Fruit fly (Drosophila melanogaster): ENCODE measurements around the gene y.

Gene y

DNA sequence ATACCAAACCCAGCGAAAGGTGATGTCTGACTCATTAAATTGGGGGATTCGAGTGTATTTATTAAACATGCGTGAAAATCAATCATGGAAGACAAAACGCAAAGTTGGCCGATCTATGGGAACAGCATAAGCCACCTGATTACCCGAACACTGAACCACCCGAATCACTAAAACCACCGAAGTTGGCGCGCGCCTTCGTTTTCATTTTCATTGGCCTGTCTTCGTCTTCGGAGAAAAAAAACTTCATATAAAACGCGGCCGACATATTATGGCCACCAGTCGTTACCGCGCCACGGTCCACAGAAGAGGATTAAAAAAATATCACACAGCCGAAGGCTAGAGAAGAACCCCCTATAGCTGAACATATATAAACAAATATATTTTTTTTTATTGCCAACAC, at the start of gene y:
TSS of gene y (plus strand) at position 278 of the 400 bp plus-strand sequence.
- TF ChIP-seq CTCF (optimal IDR thresholded peaks at IDR 0.05) (no peak), CG8478 (optimal IDR thresholded peaks at IDR 0.05) (no peak)

DNA sequence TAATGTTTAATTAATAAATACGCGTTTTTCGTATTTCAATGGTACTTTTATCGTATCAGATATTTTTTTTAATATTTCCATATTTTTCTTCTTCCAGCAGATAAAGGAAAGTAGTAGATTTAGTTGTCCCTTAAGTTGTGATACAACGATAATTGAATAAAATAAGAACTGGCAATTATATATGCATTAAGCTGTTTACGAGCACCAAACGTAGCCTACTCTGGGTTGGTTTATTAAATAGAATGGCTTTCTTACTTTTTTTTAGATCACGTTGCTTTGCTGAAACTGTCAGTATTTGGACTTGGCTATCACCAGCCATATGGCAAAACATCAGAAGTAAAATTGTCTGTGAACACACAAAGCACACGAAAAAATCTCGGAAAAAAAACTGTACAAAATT, 48.9 kb upstream of the y start, which contains the start of gene CG12470:
TSS of gene CG12470 (plus strand) at position 301 of the 400 bp plus-strand sequence.
- TF ChIP-seq CTCF (optimal IDR thresholded peaks at IDR 0.05) (no peak), CG8478 (optimal IDR thresholded peaks at IDR 0.05) (no peak)

DNA sequence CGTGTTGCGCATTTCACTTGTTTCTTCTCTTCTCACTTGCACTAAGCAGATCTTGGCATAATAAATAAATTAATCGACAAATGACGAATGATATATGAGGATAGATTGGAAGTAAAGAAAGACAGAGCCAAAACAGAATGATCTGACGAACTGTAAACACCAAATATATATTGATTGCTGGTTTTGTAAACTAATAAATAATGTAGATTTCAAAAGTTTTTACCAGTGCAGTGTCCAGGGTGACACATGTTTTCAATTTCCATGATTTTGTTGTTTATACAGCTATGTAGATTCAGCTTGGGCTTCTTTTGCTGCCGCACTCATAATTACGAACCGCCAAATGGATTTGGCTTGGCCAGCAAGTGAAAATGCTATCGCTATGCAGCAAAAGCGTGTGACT, 45.0 kb upstream of the y start:
- no peak for TF ChIP-seq CTCF (optimal IDR thresholded peaks at IDR 0.05)
- TF ChIP-seq CG8478 (optimal IDR thresholded peaks at IDR 0.05), result no peak

DNA sequence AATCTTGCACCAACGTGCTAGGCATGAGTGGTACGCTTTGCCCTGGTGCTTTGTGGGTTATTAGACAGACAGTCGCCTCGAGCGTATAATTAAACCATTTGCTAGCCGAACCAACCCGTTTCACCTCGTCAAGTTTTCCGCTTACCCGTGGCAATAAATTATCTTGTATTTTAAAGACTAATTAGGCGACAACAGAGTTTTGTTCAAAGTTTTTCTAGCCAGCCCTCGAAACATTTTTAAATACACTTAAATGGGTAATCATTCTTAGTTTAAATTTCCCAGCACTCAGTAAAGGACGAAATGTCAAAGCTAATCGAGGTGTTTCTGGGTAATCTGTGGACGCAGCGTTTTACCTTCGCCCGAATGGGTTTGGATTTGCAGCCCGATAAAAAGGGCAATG, 41.5 kb upstream of the y start, which contains the start of gene Or1a:
TSS of gene Or1a (plus strand) at position 301 of the 400 bp plus-strand sequence.
- TF ChIP-seq CG8478 (optimal IDR thresholded peaks at IDR 0.05) (no peak), CTCF (optimal IDR thresholded peaks at IDR 0.05) (no peak)

DNA sequence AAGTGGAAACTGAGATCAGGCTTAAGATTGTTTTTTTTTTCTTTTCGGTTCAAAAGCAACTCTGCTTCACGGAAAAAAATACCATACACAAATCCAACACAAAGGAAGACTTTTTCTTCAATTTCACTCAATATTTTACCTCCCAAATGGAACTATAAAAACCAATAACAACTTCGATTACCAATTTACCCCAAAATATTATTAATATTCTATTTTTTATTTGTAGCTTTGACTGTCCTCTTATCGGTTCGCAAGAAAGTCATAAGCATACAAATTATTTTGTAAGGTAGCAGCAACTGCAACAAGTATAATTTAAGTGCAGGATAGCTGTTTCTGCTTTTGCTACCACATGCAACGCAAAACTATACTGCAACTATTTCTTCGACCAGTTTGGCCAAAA, 22.4 kb upstream of the y start:
- no peak for TF ChIP-seq CG8478 (optimal IDR thresholded peaks at IDR 0.05)
- TF ChIP-seq CTCF (optimal IDR thresholded peaks at IDR 0.05), result no peak

DNA sequence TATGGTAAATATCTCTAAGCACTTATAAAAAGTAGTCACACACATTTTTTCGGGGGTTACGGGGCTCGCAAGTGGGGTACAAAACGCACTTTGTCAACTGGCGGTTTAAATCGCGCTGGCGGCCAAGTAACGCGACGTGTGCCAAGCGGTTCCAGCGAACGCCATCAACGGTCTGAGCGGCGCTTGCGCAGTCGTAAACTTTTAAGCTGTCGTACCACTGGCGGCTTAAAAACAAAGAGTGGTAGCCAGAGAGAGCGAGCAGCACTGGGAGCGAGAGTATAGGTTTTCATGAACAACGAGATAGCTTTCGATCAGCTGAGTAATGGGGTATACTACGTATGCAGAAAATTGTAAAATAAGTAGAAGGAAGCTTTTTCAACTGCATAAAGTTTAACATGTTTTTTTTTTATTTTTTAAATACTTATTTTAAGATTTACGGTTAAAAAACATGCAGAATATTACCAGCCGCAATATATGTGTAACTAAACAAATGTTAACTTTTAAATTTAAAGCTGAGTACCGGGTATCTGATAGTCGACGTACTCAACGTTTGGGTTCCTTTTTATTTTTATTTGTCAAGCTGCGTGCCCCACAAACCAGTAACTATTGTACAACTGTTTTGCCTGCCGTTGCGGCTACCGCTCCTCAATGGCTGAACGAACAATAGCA, 21.6 kb upstream of the y start:
- TF ChIP-seq CG8478 (optimal IDR thresholded peaks at IDR 0.05) (no peak), CTCF (optimal IDR thresholded peaks at IDR 0.05) (no peak)

DNA sequence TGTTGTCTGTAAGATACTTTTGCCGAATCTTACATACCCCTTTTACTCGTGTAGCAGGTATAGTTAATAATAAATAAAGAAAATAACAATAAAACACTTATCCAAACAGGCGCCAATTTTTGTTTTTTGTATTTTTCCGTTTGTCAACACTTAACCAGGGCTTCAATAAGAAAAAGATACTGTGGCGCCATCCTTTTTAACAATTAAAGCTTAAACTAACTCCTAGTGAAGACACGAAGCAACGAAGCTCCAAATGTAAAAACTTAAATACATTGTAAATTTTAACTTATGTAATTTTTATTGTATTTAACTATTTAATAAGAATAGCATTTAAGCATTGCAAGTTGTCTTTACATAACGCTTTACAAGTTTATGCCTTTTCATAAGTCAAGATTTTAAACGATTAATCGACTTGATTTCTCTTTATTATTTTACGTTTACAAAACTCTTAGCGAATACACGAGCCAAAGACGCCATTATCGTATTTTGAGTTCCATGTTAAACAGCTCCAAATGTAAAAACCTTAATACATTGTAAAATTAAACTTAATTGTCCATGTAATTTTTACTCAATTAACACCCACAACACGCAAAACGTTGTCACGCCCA, 19.5 kb upstream of the y start:
- no peak for TF ChIP-seq CG8478 (optimal IDR thresholded peaks at IDR 0.05)
- peak in 1 of 2 experiments; percentile 48 for TF ChIP-seq CTCF (optimal IDR thresholded peaks at IDR 0.05)

DNA sequence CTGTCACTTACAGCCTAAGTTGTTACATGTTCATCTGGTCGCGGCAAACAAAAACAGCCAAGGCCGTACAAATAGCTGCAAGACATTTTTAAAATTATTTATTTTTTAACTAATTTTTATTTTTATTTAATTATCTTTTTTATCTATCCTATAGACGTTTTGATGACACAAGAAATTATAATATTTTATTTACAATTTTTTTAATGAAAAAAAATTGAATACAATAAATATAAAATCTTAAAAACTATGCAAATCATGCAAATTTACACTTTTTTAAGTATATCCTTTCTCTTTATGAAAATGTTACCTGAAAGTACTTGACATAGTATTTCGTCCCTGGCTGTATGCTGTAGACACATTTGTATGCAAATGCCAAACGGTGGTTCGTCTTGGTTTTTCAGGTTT, 18.2 kb upstream of the y start:
- TF ChIP-seq CG8478 (optimal IDR thresholded peaks at IDR 0.05), result no peak
- TF ChIP-seq CTCF (optimal IDR thresholded peaks at IDR 0.05), result no peak

DNA sequence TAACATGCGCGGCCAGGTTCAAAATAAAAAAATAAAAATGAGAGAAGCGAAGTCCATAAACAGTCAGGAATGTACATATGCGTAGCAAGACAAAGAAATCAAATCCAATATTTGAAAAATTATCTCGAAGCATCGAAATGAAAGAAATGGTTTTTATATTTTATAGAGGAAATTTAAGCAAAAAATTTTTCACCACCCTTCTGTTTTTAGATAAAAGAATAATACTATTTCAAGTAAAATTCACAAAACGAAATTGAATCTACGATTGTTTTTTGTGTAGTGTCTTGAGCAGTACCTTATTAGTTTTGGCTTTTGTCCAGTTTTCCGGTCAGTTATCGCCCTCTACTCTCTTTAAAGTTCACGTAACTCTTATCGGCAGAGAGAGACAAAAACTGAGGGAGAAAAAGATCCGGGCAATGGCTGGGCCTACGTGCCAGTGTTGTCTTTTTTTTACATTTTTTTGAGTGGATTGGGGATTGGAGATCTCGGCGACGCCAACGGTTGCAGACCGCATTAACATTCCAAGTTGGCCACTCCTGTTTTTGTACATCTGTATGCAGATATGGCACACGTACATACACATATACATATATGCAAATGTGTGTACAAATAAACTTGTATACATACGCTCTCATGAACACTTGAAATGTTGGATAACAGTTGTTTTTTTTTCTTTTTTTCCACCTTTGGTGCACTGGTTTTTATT, 16.3 kb upstream of the y start:
- TF ChIP-seq CG8478 (optimal IDR thresholded peaks at IDR 0.05) (no peak), CTCF (optimal IDR thresholded peaks at IDR 0.05) (no peak)

DNA sequence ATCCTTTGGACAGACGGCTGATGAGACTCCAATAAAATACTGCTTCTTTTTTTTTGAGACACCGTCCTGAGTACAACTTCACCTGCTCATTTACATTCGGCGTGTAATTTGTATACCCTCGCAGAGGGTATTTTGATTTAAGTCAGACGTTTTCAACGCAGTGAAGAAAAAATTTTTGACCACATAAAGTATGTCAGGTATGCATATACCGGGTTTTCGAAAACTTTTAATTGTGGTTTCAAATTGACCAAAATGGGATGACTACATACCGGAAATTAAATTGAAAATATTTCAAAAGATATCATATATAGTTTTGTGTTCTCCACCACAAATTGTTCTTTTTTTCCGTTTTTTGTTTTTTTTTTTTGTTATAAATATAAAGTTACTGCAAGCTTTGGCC, 15.5 kb upstream of the y start:
- TF ChIP-seq CG8478 (optimal IDR thresholded peaks at IDR 0.05) (no peak), CTCF (optimal IDR thresholded peaks at IDR 0.05) (no peak)

DNA sequence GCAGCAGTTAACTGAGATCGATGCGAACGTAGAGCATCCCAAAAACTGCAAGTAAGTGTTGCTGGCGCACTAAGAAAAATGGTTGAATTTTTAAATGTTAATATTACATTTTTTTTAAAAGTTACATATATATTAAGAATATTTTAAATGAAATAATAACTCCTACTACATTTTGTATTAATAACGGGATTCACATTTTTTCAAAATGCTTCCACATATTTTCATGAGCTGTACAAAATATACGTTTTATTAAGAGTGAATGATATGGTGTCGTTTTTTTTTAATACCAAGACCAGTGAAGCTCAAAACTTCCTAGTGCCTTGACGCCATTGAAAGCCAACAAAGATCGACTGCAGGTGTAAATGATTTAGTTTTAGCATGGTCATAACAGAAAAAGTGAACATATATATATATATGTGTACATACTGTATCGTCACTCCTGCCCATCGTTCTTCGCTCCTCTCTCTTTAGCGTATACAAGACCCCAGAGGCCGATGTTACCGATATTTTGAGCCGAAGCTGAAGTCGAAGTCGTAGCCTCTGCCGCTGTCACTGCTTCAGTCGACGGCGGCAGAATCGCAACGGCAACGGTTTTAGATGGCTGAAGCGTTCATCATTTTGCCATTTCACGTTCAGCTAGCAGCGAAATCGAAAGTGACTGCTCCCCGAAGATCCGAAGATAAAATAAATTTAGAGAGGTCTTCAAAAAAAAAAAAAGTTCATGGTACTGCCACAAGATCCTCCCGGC, 13.7 kb upstream of the y start:
- TF ChIP-seq CG8478 (optimal IDR thresholded peaks at IDR 0.05) (no peak), CTCF (optimal IDR thresholded peaks at IDR 0.05) (no peak)

DNA sequence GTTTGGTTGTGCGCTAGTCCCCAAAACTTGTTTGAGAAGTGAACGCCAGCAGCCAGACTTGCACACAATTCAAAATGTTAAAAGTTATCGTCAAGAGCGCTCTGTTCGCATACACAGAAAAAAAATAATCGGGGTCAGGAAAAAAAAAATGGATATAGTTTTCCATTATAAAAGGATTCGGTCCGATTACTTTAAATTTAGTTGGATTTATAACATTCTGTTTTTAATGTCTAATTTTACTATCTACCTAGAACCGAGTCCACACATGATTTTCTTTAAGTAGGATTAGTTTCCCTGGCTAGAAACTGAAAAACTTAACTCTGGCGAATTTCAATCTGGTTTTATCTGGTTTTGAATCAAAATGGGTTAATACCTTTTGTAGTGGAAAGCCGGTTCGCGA, 11.1 kb upstream of the y start:
- no peak for TF ChIP-seq CG8478 (optimal IDR thresholded peaks at IDR 0.05)
- no peak for TF ChIP-seq CTCF (optimal IDR thresholded peaks at IDR 0.05)

DNA sequence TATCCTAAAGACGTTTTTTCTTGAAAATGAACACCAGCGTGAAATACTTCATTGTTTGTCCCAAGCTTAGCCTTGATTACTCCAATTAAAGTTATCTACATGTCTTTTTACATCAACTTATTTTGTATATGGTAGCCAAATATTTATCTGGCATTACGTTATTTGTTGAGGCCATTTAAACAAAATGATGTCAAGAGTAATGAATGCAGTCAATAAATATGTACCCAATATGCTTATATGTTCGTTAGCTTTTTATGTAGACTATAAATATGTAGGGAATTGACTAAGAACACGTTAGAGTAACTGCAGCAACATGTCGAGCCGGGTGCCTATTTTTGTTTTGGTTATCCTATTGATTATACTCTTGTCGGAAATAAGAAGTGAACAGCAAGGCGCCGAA, 6.0 kb upstream of the y start, which contains the start of gene CG43181:
TSS of gene CG43181 (plus strand) at position 301 of the 400 bp plus-strand sequence.
- TF ChIP-seq CG8478 (optimal IDR thresholded peaks at IDR 0.05) (no peak), CTCF (optimal IDR thresholded peaks at IDR 0.05) (no peak)

DNA sequence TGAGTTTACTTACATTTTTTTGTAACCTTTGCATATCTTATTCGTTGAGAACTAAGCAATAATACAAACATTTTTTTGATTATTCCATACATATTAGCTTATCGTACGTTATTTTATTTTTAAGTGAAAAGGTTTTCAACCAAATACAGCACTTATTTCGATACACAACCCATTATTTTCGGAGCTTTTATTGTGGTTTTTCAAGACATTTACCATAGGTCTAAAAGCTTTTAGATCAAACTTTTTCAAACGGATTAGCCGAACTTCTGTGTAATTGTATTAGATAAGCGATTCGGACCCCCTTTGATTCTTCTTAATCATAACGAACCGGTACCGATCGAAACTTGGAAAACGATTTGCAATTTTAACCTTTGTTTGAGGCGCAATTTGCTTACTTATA, 5.3 kb upstream of the y start:
- no peak for TF ChIP-seq CTCF (optimal IDR thresholded peaks at IDR 0.05)
- TF ChIP-seq CG8478 (optimal IDR thresholded peaks at IDR 0.05), result no peak

DNA sequence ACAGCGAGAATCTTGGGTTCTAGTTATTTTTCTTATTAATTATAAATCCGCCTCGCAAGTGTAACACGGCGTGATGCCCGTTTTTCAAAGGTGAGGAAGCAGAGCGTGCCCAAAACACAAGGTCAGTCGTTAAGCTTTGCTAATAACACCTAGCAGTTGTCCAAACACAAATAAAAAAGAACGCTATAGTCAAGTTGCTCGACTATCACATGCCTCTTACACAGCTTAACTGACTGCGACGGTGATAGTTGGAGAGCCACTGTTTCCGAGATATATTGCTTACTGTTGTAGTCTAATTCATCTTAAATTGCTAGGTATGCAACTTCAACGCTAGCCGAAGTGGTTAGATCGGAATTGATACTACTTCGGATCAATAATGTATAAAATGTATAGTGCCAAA, 4.7 kb upstream of the y start:
- TF ChIP-seq CG8478 (optimal IDR thresholded peaks at IDR 0.05) (no peak), CTCF (optimal IDR thresholded peaks at IDR 0.05) (no peak)

All from S2 (cell line).